Worm (Caenorhabditis elegans) whole organism, late embryonic: ENCODE results near the gene clec-178.
A peak's percentile ranks its signal among the peaks of the same experiment; 100 is the strongest.

Source experiments
- C08G9.2 ChIP-seq: sonication (generic microtip); optimal IDR thresholded peaks from 2 replicates; lab custom pipeline; 2016; ENCODE audit warnings: mild to moderate bottlenecking, missing genetic modification characterization, moderate library complexity, missing compliant biosample characterization
- Y22D7AL.16 ChIP-seq: sonication (generic microtip); optimal IDR thresholded peaks from 2 replicates; lab custom pipeline; 2016; ENCODE audit warnings: missing genetic modification characterization, missing compliant biosample characterization
- ceh-14 ChIP-seq: sonication (generic microtip); optimal IDR thresholded peaks from 2 replicates; lab custom pipeline; 2016; ENCODE audit warnings: missing genotype, missing genetic modification characterization, missing compliant biosample characterization
- ceh-18 ChIP-seq: sonication (generic microtip); optimal IDR thresholded peaks from 2 replicates; lab custom pipeline; 2016; ENCODE audit warnings: missing genetic modification characterization, missing compliant biosample characterization
- ceh-19 ChIP-seq: fragments of 200-800 bp; sonication (Bioruptor generic); optimal IDR thresholded peaks from 2 replicates; lab custom pipeline; 2018; ENCODE audit warnings: mild to moderate bottlenecking, missing genetic modification characterization, missing compliant biosample characterization
- ceh-2 ChIP-seq: sonication (generic microtip); optimal IDR thresholded peaks from 2 replicates; lab custom pipeline; 2016; ENCODE audit warnings: missing genotype, missing genetic modification characterization, missing compliant biosample characterization
- ceh-22 ChIP-seq: sonication (generic microtip); optimal IDR thresholded peaks from 2 replicates; lab custom pipeline; 2017; ENCODE audit warnings: missing biosample characterization, missing genetic modification characterization
- ceh-24 ChIP-seq: sonication (generic microtip); optimal IDR thresholded peaks from 2 replicates; lab custom pipeline; 2016; ENCODE audit warnings: mild to moderate bottlenecking, missing genetic modification characterization, missing compliant biosample characterization
- ceh-30 ChIP-seq: fragments of 150-350 bp; optimal IDR thresholded peaks from 2 replicates; lab custom pipeline; 2014; ENCODE audit warnings: missing biosample characterization, missing genetic modification characterization
- ceh-48 ChIP-seq: sonication (generic microtip); optimal IDR thresholded peaks from 2 replicates; lab custom pipeline; 2016; ENCODE audit warnings: missing genetic modification characterization, inconsistent platforms, missing compliant biosample characterization
- che-1 ChIP-seq: sonication (generic microtip); optimal IDR thresholded peaks from 2 replicates; lab custom pipeline; 2016; ENCODE audit warnings: mild to moderate bottlenecking, missing genetic modification characterization, missing compliant biosample characterization
- dve-1 ChIP-seq: sonication (generic microtip); optimal IDR thresholded peaks from 2 replicates; lab custom pipeline; 2017; ENCODE audit warnings: antibody characterized with exemption, mild to moderate bottlenecking, missing genetic modification characterization, missing compliant biosample characterization
- elt-4 ChIP-seq: sonication (generic microtip); optimal IDR thresholded peaks from 2 replicates; lab custom pipeline; 2016; ENCODE audit warnings: missing genetic modification characterization, missing compliant biosample characterization
- ets-4 ChIP-seq: sonication (generic microtip); optimal IDR thresholded peaks from 2 replicates; lab custom pipeline; 2016; ENCODE audit warnings: missing genetic modification characterization, missing compliant biosample characterization
- fax-1 ChIP-seq: sonication (generic microtip); optimal IDR thresholded peaks from 2 replicates; lab custom pipeline; 2016; ENCODE audit warnings: missing genotype, missing genetic modification characterization, missing compliant biosample characterization
- fkh-10 ChIP-seq: fragments of 150-350 bp; optimal IDR thresholded peaks from 2 replicates; lab custom pipeline; 2014; ENCODE audit warnings: missing biosample characterization, missing genetic modification reagents, missing genetic modification characterization
- hlh-30 ChIP-seq: sonication (generic microtip); optimal IDR thresholded peaks from 2 replicates; lab custom pipeline; 2017; ENCODE audit warnings: antibody characterized with exemption, missing genetic modification characterization, missing compliant biosample characterization; ENCODE audit not compliant: insufficient read depth
- lin-11 ChIP-seq: fragments of 200-800 bp; sonication (Bioruptor generic); optimal IDR thresholded peaks from 2 replicates; lab custom pipeline; 2018; ENCODE audit warnings: mild to moderate bottlenecking, missing genetic modification characterization, missing compliant biosample characterization
- madf-2 ChIP-seq: sonication (generic microtip); optimal IDR thresholded peaks from 2 replicates; lab custom pipeline; 2017; ENCODE audit warnings: missing genetic modification characterization, missing compliant biosample characterization
- nhr-11 ChIP-seq: fragments of 150-350 bp; optimal IDR thresholded peaks from 2 replicates; lab custom pipeline; 2014; ENCODE audit warnings: missing biosample characterization, missing genetic modification characterization
- npax-4 ChIP-seq: sonication (generic microtip); optimal IDR thresholded peaks from 2 replicates; lab custom pipeline; 2016; ENCODE audit warnings: missing genetic modification characterization, missing compliant biosample characterization
- pha-2 ChIP-seq: sonication (generic microtip); optimal IDR thresholded peaks from 2 replicates; lab custom pipeline; 2017; ENCODE audit warnings: mild to moderate bottlenecking, missing genetic modification characterization, missing compliant biosample characterization
- pha-4 ChIP-seq: fragments of 150-350 bp; optimal IDR thresholded peaks from 2 replicates; lab custom pipeline; 2018; ENCODE audit warnings: missing biosample characterization, missing genetic modification reagents, missing genetic modification characterization
- pqm-1 ChIP-seq: sonication (generic microtip); optimal IDR thresholded peaks from 2 replicates; lab custom pipeline; 2016; ENCODE audit warnings: missing genetic modification characterization, missing compliant biosample characterization
- ref-2 ChIP-seq: sonication (generic microtip); optimal IDR thresholded peaks from 2 replicates; lab custom pipeline; 2016; ENCODE audit warnings: missing genetic modification characterization, missing compliant biosample characterization
- rnt-1 ChIP-seq: sonication (generic microtip); optimal IDR thresholded peaks from 2 replicates; lab custom pipeline; 2016; ENCODE audit warnings: missing genetic modification characterization, missing compliant biosample characterization
- sox-2 ChIP-seq: fragments of 200-800 bp; sonication (Bioruptor generic); IDR thresholded peaks from 2 replicates; pipeline ENCODE4 v1.3.6; 2022; ENCODE audit warnings: missing genetic modification reagents, missing genetic modification characterization, missing compliant biosample characterization
- sox-4 ChIP-seq: sonication (generic microtip); optimal IDR thresholded peaks from 2 replicates; lab custom pipeline; 2017; ENCODE audit warnings: mild to moderate bottlenecking, missing genetic modification characterization, inconsistent platforms, missing compliant biosample characterization
- syd-9 ChIP-seq: sonication (generic microtip); optimal IDR thresholded peaks from 2 replicates; lab custom pipeline; 2016; ENCODE audit warnings: mild to moderate bottlenecking, missing genetic modification characterization, moderate library complexity, missing compliant biosample characterization
- unc-3 ChIP-seq, 2 experiments: fragments of 200-800 bp in 1 of 2; sonication (Bioruptor generic) in 1 of 2; sonication (generic microtip) in 1 of 2; conservative IDR thresholded peaks in 1 of 2; optimal IDR thresholded peaks in 1 of 2; 2 replicates each; pipeline versions ENCODE4 v1.3.6 to Lab custom; 2016 to 2022; ENCODE audit warnings: missing compliant biosample characterization in 2 of 2, missing genetic modification characterization in 2 of 2, missing genetic modification reagents in 1 of 2
- unc-42 ChIP-seq: sonication (generic microtip); optimal IDR thresholded peaks from 2 replicates; lab custom pipeline; 2016; ENCODE audit warnings: missing genotype, missing genetic modification characterization, missing compliant biosample characterization
- unc-55 ChIP-seq: sonication (generic microtip); optimal IDR thresholded peaks from 2 replicates; lab custom pipeline; 2017; ENCODE audit warnings: missing biosample characterization, missing genetic modification reagents, missing genetic modification characterization
- unc-86 ChIP-seq: sonication (generic microtip); optimal IDR thresholded peaks from 2 replicates; lab custom pipeline; 2016; ENCODE audit warnings: missing genetic modification characterization, missing compliant biosample characterization
- zip-5 ChIP-seq: sonication (generic microtip); optimal IDR thresholded peaks from 2 replicates; lab custom pipeline; 2016; ENCODE audit warnings: missing genetic modification characterization, missing compliant biosample characterization
- ztf-16 ChIP-seq: sonication (generic microtip); optimal IDR thresholded peaks from 2 replicates; lab custom pipeline; 2017; ENCODE audit warnings: missing genetic modification characterization, missing compliant biosample characterization

The clec-178 gene

DNA sequence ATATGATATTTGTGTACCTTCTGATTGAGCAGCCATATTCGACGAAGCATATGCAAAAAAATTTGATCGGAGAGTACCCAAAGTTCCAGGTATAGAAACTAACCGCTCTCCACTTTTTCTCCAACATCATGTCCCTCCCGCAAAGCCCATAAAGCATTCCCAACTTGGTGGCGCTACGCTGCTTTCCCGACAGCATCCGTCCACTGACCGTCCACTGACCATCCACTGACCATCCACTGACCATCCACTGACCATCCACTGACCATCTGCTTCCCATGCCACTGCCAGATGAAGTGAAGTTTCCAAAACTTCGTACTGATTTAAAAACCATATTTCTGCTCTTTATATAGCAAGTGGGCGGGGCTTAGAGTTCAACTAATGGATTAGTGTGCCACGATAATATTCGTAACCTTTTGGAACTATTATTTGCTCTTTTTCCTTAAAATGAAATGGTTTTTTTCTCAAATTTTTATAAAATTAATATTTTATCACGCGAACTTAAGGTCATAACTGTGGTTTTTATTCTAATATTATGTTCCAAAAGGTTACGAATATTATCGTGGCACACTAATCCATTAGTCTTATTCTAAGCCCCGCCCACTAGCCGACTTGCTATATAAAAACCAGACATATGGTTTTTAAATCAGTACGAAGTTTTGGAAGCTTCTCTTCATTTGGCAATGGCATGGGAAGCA is 36.8 kb downstream of the clec-178 start, which contains the start of gene C55C3.8:
TSS of gene C55C3.8 (plus strand) at position 645 of the 695 bp plus-strand sequence.
- TF ChIP-seq ceh-2 (tag; lab: Kevin White, UChicago) (no peak), Y22D7AL.16 (tag; lab: Kevin White, UChicago) (no peak), elt-4 (tag; lab: Kevin White, UChicago) (no peak), rnt-1 (tag; lab: Kevin White, UChicago) (no peak), dve-1 (tag; lab: Kevin White, UChicago) (no peak), fax-1 (no peak), C08G9.2 (no peak)

DNA sequence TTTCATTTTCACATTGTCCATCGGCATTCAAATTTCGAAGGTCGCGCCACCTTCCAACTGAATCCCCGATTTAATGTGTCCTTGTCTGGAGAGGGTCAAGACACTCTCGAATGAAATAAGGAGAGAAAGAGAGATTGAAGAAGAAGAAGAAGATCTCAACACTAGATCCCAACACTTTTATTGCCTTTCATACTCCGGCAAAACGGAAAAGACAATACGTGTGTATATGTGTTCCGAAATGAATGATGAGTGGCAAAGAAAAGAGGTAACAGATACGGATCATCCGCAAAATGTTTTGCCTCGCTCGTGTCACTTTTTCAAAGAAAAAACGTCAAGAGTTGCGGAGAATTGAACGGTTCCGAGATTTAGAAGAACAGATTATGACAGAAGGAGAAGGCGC is 46.6 kb downstream of the clec-178 start:
- TF ChIP-seq unc-3 (GFP tag; conservative IDR thresholded peaks at IDR 0.05; lab: Robert Waterston, UW): no peak
- TF ChIP-seq unc-3 (tag; optimal IDR thresholded peaks at IDR 0.05; lab: Kevin White, UChicago): no peak
- no peak for TF ChIP-seq madf-2
- peak; percentile 3 for TF ChIP-seq unc-55 (GFP tag; lab: Kevin White, UChicago)
- no peak for TF ChIP-seq ceh-30 (tag; lab: Kevin White, UChicago)
- TF ChIP-seq, all 69 proteins: peak for 1

DNA sequence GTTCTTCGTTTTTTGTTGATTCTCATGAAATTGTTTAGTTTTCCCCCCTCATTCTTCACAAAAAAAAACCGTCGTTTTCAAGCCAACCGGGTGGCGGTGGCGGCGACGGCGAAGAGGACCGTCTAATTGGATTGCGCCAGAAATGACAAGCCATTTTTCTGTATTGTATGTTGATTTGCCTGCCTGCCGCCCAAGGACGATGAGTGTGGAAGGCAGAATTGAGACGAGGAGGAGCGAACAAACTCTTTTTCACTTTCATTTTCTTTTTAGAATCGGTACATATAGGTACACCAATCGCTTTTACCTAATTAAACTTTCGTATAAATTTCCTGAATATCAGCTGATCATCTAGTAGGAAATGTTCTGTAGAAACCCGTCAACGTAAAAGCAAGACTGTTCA is 47.9 kb downstream of the clec-178 start:
- no peak for TF ChIP-seq che-1 (tag; lab: Kevin White, UChicago)
- no peak for TF ChIP-seq pha-4 (tag; lab: Kevin White, UChicago)
- no peak for TF ChIP-seq sox-4 (tag; lab: Kevin White, UChicago)

ce11 chrIV:5703443-5703842 is 49.7 kb downstream of the clec-178 start, which contains the start of the genes C55C3.73 and perm-5:
TSS of gene C55C3.73 (minus strand) at chrIV:5703451.
TSS of gene perm-5 (minus strand) at chrIV:5703468.
- TF ChIP-seq fkh-10: no peak
- TF ChIP-seq syd-9: no peak
- TF ChIP-seq ceh-24 (tag; lab: Kevin White, UChicago): no peak
- no peak for TF ChIP-seq unc-3 (GFP tag; conservative IDR thresholded peaks at IDR 0.05; lab: Robert Waterston, UW)
- no peak for TF ChIP-seq unc-3 (tag; optimal IDR thresholded peaks at IDR 0.05; lab: Kevin White, UChicago)
- no peak for TF ChIP-seq sox-2

ce11 chrIV:5703917-5704316 is 50.2 kb downstream of the clec-178 start:
- TF ChIP-seq ceh-22 (tag; lab: Kevin White, UChicago) (no peak), unc-86 (tag; lab: Kevin White, UChicago) (no peak), ceh-18 (tag; lab: Kevin White, UChicago) (no peak), ets-4 (tag; lab: Kevin White, UChicago) (no peak), unc-42 (tag; lab: Kevin White, UChicago) (no peak), ref-2 (tag; lab: Kevin White, UChicago) (no peak), Y22D7AL.16 (tag; lab: Kevin White, UChicago) (no peak), lin-11 (no peak), zip-5 (tag; lab: Kevin White, UChicago) (no peak), ztf-16 (tag; lab: Kevin White, UChicago) (no peak), rnt-1 (tag; lab: Kevin White, UChicago) (no peak), ceh-19 (no peak), nhr-11 (tag; lab: Kevin White, UChicago) (no peak), ceh-48 (no peak), hlh-30 (tag; lab: Kevin White, UChicago) (no peak), npax-4 (tag; lab: Kevin White, UChicago) (no peak), pqm-1 (tag; lab: Kevin White, UChicago) (no peak), ceh-14 (tag; lab: Kevin White, UChicago) (no peak), pha-2 (tag; lab: Kevin White, UChicago) (no peak)
